Worm (Caenorhabditis elegans) whole organism, L3 larva: ENCODE results near the gene F56D6.8.
A peak's percentile ranks its signal among the peaks of the same experiment; 100 is the strongest.

ENCODE experiments used
- R02D3.7 ChIP-seq: fragments of 150-350 bp; optimal IDR thresholded peaks from 2 replicates; lab custom pipeline; 2014; ENCODE audit warnings: missing biosample characterization, missing genetic modification characterization
- ZK546.5 ChIP-seq: sonication (generic microtip); optimal IDR thresholded peaks from 2 replicates; lab custom pipeline; 2017; ENCODE audit warnings: missing biosample characterization, missing genetic modification characterization
- aly-2 ChIP-seq: fragments of 150-350 bp; optimal IDR thresholded peaks from 2 replicates; lab custom pipeline; 2014; ENCODE audit warnings: missing biosample characterization, missing genetic modification characterization
- ceh-82 ChIP-seq: fragments of 150-350 bp; optimal IDR thresholded peaks from 2 replicates; lab custom pipeline; 2014; ENCODE audit warnings: missing biosample characterization, missing genetic modification characterization
- ceh-9 ChIP-seq: sonication (generic microtip); optimal IDR thresholded peaks from 2 replicates; lab custom pipeline; 2018; ENCODE audit warnings: missing biosample characterization, missing genetic modification characterization
- daf-12 ChIP-seq: fragments of 150-350 bp; optimal IDR thresholded peaks from 2 replicates; lab custom pipeline; 2014; ENCODE audit warnings: missing biosample characterization, missing genetic modification reagents, missing genetic modification characterization
- egl-27 ChIP-seq: sonication (generic microtip); optimal IDR thresholded peaks from 4 replicates; lab custom pipeline; 2017; ENCODE audit warnings: missing biosample characterization, missing genetic modification reagents, missing genetic modification characterization
- elt-2 ChIP-seq: sonication (generic microtip); optimal IDR thresholded peaks from 2 replicates; lab custom pipeline; 2016; ENCODE audit warnings: missing genetic modification reagents, mild to moderate bottlenecking, missing genetic modification characterization, missing compliant biosample characterization
- elt-3 ChIP-seq, 3 experiments: fragments of 150-350 bp in 1 of 3; sonication (generic microtip) in 2 of 3; optimal IDR thresholded peaks; 2 replicates in 2 of 3; 4 replicates in 1 of 3; lab custom pipeline; 2014 to 2017; ENCODE audit warnings: missing biosample characterization in 3 of 3, missing genetic modification characterization in 3 of 3
- eor-1 ChIP-seq, 2 experiments: fragments of 150-350 bp; optimal IDR thresholded peaks; 2 replicates each; lab custom pipeline; 2014 to 2018; ENCODE audit warnings: missing biosample characterization in 2 of 2, missing genetic modification characterization in 2 of 2
- fkh-10 ChIP-seq: sonication (generic microtip); optimal IDR thresholded peaks from 2 replicates; lab custom pipeline; 2017; ENCODE audit warnings: missing biosample characterization, missing genetic modification reagents, missing genetic modification characterization
- fkh-2 ChIP-seq: fragments of 150-350 bp; optimal IDR thresholded peaks from 2 replicates; lab custom pipeline; 2014; ENCODE audit warnings: missing biosample characterization, missing genetic modification reagents, missing genetic modification characterization
- hmg-11 ChIP-seq: sonication (generic microtip); optimal IDR thresholded peaks from 2 replicates; lab custom pipeline; 2016; ENCODE audit warnings: missing genetic modification characterization, missing compliant biosample characterization
- jun-1 ChIP-seq: fragments of 150-350 bp; optimal IDR thresholded peaks from 2 replicates; lab custom pipeline; 2014; ENCODE audit warnings: missing biosample characterization, missing genetic modification reagents, missing genetic modification characterization
- lin-15B ChIP-seq: fragments of 150-350 bp; optimal IDR thresholded peaks from 2 replicates; lab custom pipeline; 2014; ENCODE audit warnings: missing biosample characterization, missing genetic modification characterization
- lin-39 ChIP-seq: fragments of 150-350 bp; optimal IDR thresholded peaks from 2 replicates; lab custom pipeline; 2018; ENCODE audit warnings: missing biosample characterization, missing genetic modification reagents, missing genetic modification characterization
- lsy-12 ChIP-seq: sonication (generic microtip); optimal IDR thresholded peaks from 2 replicates; lab custom pipeline; 2016; ENCODE audit warnings: mild to moderate bottlenecking, missing genetic modification characterization, missing compliant biosample characterization
- mml-1 ChIP-seq: fragments of 150-350 bp; sonication (generic microtip); optimal IDR thresholded peaks from 3 replicates; lab custom pipeline; 2014; ENCODE audit warnings: missing biosample characterization, missing genetic modification characterization
- nfya-1 ChIP-seq: sonication (generic microtip); optimal IDR thresholded peaks from 2 replicates; lab custom pipeline; 2017; ENCODE audit warnings: missing genetic modification characterization, mild to moderate bottlenecking, missing compliant biosample characterization, antibody characterized with exemption, moderate library complexity; ENCODE audit not compliant: insufficient read depth
- nhr-28 ChIP-seq: fragments of 150-350 bp; optimal IDR thresholded peaks from 2 replicates; lab custom pipeline; 2014; ENCODE audit warnings: missing biosample characterization, missing genetic modification characterization
- nhr-43 ChIP-seq: sonication (generic microtip); optimal IDR thresholded peaks from 2 replicates; lab custom pipeline; 2016; ENCODE audit warnings: mild to moderate bottlenecking, missing genetic modification characterization, missing compliant biosample characterization; ENCODE audit not compliant: poor library complexity, severe bottlenecking
- nhr-67 ChIP-seq: fragments of 150-350 bp; optimal IDR thresholded peaks from 2 replicates; lab custom pipeline; 2014; ENCODE audit warnings: missing biosample characterization, missing genetic modification characterization
- pqm-1 ChIP-seq: fragments of 150-350 bp; optimal IDR thresholded peaks from 2 replicates; lab custom pipeline; 2017; ENCODE audit warnings: missing biosample characterization, missing genetic modification characterization, inconsistent platforms
- skn-1 ChIP-seq: fragments of 150-350 bp; optimal IDR thresholded peaks from 2 replicates; lab custom pipeline; 2014; ENCODE audit warnings: missing biosample characterization, missing genetic modification characterization
- snpc-4 ChIP-seq: fragments of 150-350 bp; optimal IDR thresholded peaks from 2 replicates; lab custom pipeline; 2014; ENCODE audit warnings: missing biosample characterization, missing genetic modification characterization
- tbx-2 ChIP-seq: sonication (generic microtip); optimal IDR thresholded peaks from 2 replicates; lab custom pipeline; 2016; ENCODE audit warnings: mild to moderate bottlenecking, missing genetic modification characterization, missing compliant biosample characterization
- unc-62 ChIP-seq: fragments of 150-350 bp; sonication (generic microtip); optimal IDR thresholded peaks from 4 replicates; lab custom pipeline; 2014; ENCODE audit warnings: missing biosample characterization, missing genetic modification reagents, missing genetic modification characterization
- zag-1 ChIP-seq: fragments of 150-350 bp; optimal IDR thresholded peaks from 2 replicates; lab custom pipeline; 2014; ENCODE audit warnings: missing biosample characterization, missing genetic modification characterization
- ztf-11 ChIP-seq: fragments of 150-350 bp; optimal IDR thresholded peaks from 2 replicates; lab custom pipeline; 2014; ENCODE audit warnings: missing biosample characterization, missing genetic modification characterization
- ztf-4 ChIP-seq: fragments of 150-350 bp; optimal IDR thresholded peaks from 2 replicates; lab custom pipeline; 2014; ENCODE audit warnings: missing biosample characterization, missing genetic modification characterization

Gene F56D6.8

DNA sequence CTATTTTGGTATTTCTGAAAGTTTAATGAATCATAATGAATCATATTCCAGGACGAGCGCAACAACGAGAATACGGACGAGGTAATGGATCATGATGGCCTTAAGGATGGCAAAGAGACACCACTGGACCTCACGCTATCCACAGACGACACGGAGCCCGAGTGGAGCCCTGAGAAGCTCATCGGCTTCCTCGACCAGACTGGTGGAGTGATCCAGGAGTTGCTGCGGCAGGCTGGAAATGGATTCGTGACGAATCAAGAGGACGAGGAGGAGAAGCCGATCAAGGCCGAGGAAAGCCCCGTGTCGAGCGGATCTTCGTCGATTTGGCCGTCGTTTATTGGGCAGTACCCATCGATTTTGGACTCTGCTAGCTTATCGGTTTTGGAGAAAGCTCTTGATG is 34.7 kb downstream of the F56D6.8 start:
- no peak for TF ChIP-seq ceh-82 (tag; lab: Kevin White, UChicago)
- TF ChIP-seq nhr-67 (tag; lab: Kevin White, UChicago) = no peak
- TF ChIP-seq, all 47 proteins: peak for 0

DNA sequence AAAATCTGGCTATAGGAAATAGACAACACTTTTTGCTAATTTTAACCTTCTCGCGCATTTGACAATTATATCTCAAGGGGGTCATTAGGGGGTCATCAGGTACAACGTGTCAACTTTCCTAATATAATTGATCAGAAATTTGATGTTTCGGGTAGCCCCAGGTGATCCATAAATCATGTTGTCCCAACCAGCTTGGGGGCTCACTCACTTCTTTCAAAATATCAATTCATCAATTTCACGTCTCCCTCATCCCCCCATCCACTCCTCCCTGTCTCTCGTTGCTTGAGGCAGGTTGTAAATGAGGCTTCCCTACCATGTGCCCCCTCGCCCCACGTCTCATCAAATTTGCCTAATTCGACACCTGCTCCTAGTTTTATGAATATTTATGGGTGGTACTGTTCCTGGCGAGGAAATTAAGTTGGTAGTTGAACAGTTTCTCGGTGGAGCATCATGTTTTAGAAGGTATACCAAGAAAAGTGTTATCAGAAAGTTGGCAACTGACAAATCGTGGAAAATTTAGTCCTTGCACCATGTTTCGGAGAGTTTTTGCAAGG is 36.2 kb downstream of the F56D6.8 start:
- TF ChIP-seq lin-39 = peak; percentile 7
- no peak for TF ChIP-seq lin-15B (tag; lab: Kevin White, UChicago)

DNA sequence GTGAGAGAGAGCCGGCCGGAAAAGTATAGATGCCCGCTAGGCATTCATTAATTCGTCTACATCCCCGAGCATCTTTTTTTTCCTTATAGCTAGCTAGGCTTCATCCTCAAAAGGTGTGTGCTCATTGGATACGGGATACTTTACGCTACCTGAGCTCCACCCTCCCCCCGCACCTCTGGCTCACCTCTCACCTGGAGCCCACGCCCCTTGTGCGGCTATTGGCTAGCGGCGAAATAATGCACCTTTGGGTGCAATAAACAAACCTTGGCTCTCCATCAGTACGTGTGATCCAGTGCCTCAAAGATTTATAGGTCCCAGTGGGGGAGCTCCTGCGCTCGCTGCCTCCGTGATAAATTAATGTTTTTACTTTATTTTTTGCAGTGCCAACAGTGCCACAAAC is 38.0 kb downstream of the F56D6.8 start:
- TF ChIP-seq ceh-82 (tag; lab: Kevin White, UChicago) (no peak), ztf-11 (tag; lab: Kevin White, UChicago) (no peak), skn-1 (no peak), nfya-1 (tag; lab: Kevin White, UChicago) (peak; percentile 65), lin-39 (peak; percentile 21), ztf-4 (no peak)

DNA sequence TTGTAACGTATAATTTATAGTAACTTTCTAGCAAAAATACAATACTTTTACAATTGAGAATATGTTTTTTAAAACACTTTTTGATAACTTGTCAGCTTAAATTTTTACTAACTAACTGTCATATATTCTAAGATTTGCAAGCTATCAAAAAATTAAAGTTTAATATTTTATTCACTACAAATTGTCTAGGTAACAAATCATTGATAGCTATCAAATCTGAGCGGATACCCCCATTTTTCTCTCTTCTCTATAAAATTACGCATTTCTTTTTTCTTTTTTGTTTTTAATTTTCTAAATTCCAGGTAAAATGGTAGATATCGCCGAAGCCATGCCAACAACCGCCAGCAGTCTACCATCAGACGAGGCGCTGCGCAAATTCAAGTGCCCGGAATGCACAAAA is 38.7 kb downstream of the F56D6.8 start, which contains the start of gene zag-1:
TSS of gene zag-1 (plus strand) at position 301 of the 400 bp plus-strand sequence.
- TF ChIP-seq nhr-28 (tag; lab: Kevin White, UChicago) (no peak), R02D3.7 (tag; lab: Kevin White, UChicago) (no peak), egl-27 (no peak), mml-1 (no peak), elt-3 (tag; optimal IDR thresholded peaks at IDR 0.05; lab: Kevin White, UChicago) (no peak), lsy-12 (tag; lab: Kevin White, UChicago) (no peak), ceh-9 (no peak), aly-2 (tag; lab: Kevin White, UChicago) (no peak), daf-12 (tag; lab: Kevin White, UChicago) (no peak)

DNA sequence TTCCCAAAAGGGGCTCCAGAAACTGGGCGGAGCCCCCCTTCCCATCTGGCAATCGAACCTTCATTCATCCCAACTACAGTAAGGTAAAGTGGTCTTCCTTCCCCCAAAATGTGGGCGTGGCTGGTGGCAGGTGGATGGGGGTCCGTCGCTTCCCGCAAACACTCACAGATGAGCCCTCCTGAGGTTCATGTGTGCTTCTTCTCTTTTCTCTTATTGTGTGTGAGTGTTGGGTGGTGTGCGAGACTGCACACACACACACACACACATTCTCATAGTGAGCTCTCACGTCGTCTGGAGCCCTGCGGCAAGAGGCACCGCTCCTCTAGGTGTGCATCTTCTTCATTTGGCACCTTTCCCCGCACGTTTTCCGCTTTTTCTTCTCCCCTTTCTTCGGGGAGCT is 39.6 kb downstream of the F56D6.8 start:
- TF ChIP-seq jun-1 (tag; lab: Kevin White, UChicago) (no peak), nfya-1 (tag; lab: Kevin White, UChicago) (peak; percentile 9)

DNA sequence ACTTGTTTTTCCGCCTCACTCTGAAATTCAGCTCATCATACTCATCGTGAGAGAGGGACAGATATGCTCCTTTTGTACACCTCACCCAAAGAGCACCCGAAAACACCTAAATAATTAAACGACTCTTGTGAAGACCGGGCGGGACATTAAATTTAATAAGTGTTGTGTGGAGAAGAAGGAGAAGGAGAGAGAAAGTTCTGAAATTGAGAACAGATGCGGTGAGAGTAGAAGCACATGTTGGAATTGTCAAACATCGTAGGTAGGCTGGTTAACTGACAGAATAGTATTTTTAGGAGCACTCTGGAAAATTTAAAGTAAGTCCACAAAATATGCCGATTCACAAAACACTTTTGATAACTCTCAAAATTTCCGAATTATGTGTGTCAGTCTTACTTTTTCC is 40.7 kb downstream of the F56D6.8 start:
- no peak for TF ChIP-seq fkh-2
- no peak for TF ChIP-seq tbx-2 (tag; lab: Kevin White, UChicago)
- TF ChIP-seq pqm-1 (tag; lab: Kevin White, UChicago) = no peak
- TF ChIP-seq zag-1 (tag; lab: Kevin White, UChicago) = no peak
- TF ChIP-seq egl-27 = no peak
- no peak for TF ChIP-seq hmg-11 (tag; lab: Kevin White, UChicago)
- TF ChIP-seq eor-1 (tag; optimal IDR thresholded peaks at IDR 0.05; lab: Kevin White, UChicago) = no peak
- no peak for TF ChIP-seq snpc-4 (tag; lab: Kevin White, UChicago)
- TF ChIP-seq lin-15B (tag; lab: Kevin White, UChicago) = no peak
- no peak for TF ChIP-seq nhr-28 (tag; lab: Kevin White, UChicago)
- TF ChIP-seq skn-1 = no peak

DNA sequence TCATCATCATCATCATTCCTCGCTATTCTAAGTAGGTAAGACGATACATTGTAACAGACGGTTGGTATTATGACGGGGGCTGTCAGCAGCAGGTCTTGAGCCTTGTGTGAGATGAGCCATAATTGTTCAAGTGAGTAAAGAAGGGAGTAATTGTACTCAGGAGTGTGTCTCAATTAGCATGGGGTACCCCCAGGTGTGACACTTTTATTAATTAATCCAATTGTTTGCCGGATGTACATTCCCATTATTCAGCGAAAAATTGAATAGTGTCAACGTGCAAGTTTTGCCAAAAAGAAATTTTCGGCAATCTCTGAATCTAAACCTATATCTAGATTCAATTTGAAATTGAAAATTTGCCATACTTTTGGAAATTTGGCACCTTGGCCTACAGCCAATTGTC is 45.2 kb downstream of the F56D6.8 start:
- TF ChIP-seq egl-27 (no peak), nhr-43 (tag; lab: Kevin White, UChicago) (no peak), unc-62 (no peak), elt-2 (tag; lab: Kevin White, UChicago) (no peak), ZK546.5 (tag; lab: Kevin White, UChicago) (no peak)

DNA sequence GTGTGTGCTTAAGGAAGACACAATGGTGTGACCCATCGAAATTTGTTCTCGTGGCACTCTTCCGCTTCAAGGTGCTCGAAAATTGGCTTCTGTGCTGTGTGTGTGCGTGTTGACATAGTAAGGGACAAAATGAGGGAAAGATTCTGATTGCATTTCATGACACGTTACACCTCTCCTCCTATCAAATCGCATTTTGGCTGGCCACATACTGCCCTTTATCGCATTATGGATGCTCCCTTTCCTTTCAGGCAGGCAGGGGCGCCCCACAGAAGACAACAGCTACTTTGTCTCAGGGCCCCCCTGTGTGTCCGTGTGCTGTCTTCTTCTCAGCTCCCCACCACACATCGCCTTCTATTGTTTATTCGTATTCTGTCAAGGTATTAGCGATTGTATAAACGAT is 46.7 kb downstream of the F56D6.8 start:
- TF ChIP-seq fkh-10 (GFP tag; lab: Kevin White, UChicago) = peak; percentile 27
- TF ChIP-seq ZK546.5 (tag; lab: Kevin White, UChicago) = no peak
